Worm (Caenorhabditis elegans) whole organism, L2 larva: ENCODE data around the gene F46B6.6.

Experiments used
- C34F6.9 ChIP-seq: fragments of 150-350 bp; optimal IDR thresholded peaks from 2 replicates; lab custom pipeline; 2014; ENCODE audit warnings: missing biosample characterization, missing genetic modification characterization
- F13H6.1 ChIP-seq: sonication (generic microtip); optimal IDR thresholded peaks from 2 replicates; lab custom pipeline; 2016; ENCODE audit warnings: missing genetic modification characterization, missing compliant biosample characterization
- R02D3.7 ChIP-seq: fragments of 150-350 bp; optimal IDR thresholded peaks from 2 replicates; lab custom pipeline; 2014; ENCODE audit warnings: missing biosample characterization, missing genetic modification characterization
- ZK546.5 ChIP-seq: sonication (generic microtip); optimal IDR thresholded peaks from 2 replicates; lab custom pipeline; 2017; ENCODE audit warnings: missing biosample characterization, missing genetic modification characterization
- alr-1 ChIP-seq: fragments of 150-350 bp; optimal IDR thresholded peaks from 2 replicates; lab custom pipeline; 2014; ENCODE audit warnings: missing biosample characterization, missing genetic modification characterization
- aly-2 ChIP-seq: fragments of 150-350 bp; optimal IDR thresholded peaks from 2 replicates; lab custom pipeline; 2014; ENCODE audit warnings: missing biosample characterization, missing genetic modification characterization
- ama-1 ChIP-seq: fragments of 150-350 bp; optimal IDR thresholded peaks from 2 replicates; lab custom pipeline; 2018; ENCODE audit warnings: inconsistent platforms
- blmp-1 ChIP-seq: sonication (generic microtip); optimal IDR thresholded peaks from 2 replicates; lab custom pipeline; 2017; ENCODE audit warnings: missing genetic modification characterization, mild to moderate bottlenecking, missing compliant biosample characterization, antibody characterized with exemption, moderate library complexity; ENCODE audit not compliant: insufficient read depth
- ceh-16 ChIP-seq: fragments of 150-350 bp; optimal IDR thresholded peaks from 2 replicates; lab custom pipeline; 2014; ENCODE audit warnings: missing biosample characterization, missing genetic modification characterization
- crh-2 ChIP-seq: sonication (generic microtip); optimal IDR thresholded peaks from 2 replicates; lab custom pipeline; 2017; ENCODE audit warnings: missing biosample characterization, missing genetic modification characterization
- dmd-4 ChIP-seq: sonication (generic microtip); optimal IDR thresholded peaks from 2 replicates; lab custom pipeline; 2017; ENCODE audit warnings: missing biosample characterization, missing genetic modification characterization
- egl-27 ChIP-seq: sonication (generic microtip); optimal IDR thresholded peaks from 3 replicates; lab custom pipeline; 2017; ENCODE audit warnings: missing biosample characterization, missing genetic modification reagents, missing genetic modification characterization
- elt-1 ChIP-seq: fragments of 150-350 bp; optimal IDR thresholded peaks from 2 replicates; lab custom pipeline; 2014; ENCODE audit warnings: missing biosample characterization, missing genetic modification characterization
- elt-3 ChIP-seq: sonication (generic microtip); optimal IDR thresholded peaks from 2 replicates; lab custom pipeline; 2017; ENCODE audit warnings: missing biosample characterization, missing genetic modification characterization
- fos-1 ChIP-seq: fragments of 150-350 bp; optimal IDR thresholded peaks from 2 replicates; lab custom pipeline; 2014; ENCODE audit warnings: missing biosample characterization, missing genetic modification characterization
- gmeb-1 ChIP-seq: fragments of 150-350 bp; optimal IDR thresholded peaks from 2 replicates; lab custom pipeline; 2014; ENCODE audit warnings: missing biosample characterization, missing genetic modification characterization
- lin-11 ChIP-seq: fragments of 150-350 bp; sonication (generic microtip); optimal IDR thresholded peaks from 2 replicates; lab custom pipeline; 2014; ENCODE audit warnings: missing biosample characterization, missing genetic modification characterization, inconsistent platforms, mixed read lengths
- lin-13 ChIP-seq: fragments of 150-350 bp; optimal IDR thresholded peaks from 2 replicates; lab custom pipeline; 2014; ENCODE audit warnings: missing biosample characterization, missing genetic modification reagents, missing genetic modification characterization
- lin-39 ChIP-seq: fragments of 150-350 bp; optimal IDR thresholded peaks from 2 replicates; lab custom pipeline; 2014; ENCODE audit warnings: missing biosample characterization, missing genetic modification reagents, missing genetic modification characterization
- mab-5 ChIP-seq: fragments of 150-350 bp; optimal IDR thresholded peaks from 2 replicates; lab custom pipeline; 2014; ENCODE audit warnings: missing biosample characterization, missing genetic modification characterization
- mbf-1 ChIP-seq: sonication (generic microtip); optimal IDR thresholded peaks from 2 replicates; lab custom pipeline; 2017; ENCODE audit warnings: missing biosample characterization, missing genetic modification characterization
- mdl-1 ChIP-seq, 2 experiments: fragments of 150-350 bp in 1 of 2; sonication (generic microtip) in 1 of 2; optimal IDR thresholded peaks; 2 replicates each; lab custom pipeline; 2017; ENCODE audit warnings: missing biosample characterization in 2 of 2, missing genetic modification characterization in 2 of 2
- nhr-10 ChIP-seq: sonication (generic microtip); optimal IDR thresholded peaks from 2 replicates; lab custom pipeline; 2017; ENCODE audit warnings: missing biosample characterization, missing genetic modification characterization
- nhr-11 ChIP-seq: fragments of 150-350 bp; optimal IDR thresholded peaks from 2 replicates; lab custom pipeline; 2014; ENCODE audit warnings: missing biosample characterization, missing genetic modification characterization
- nhr-12 ChIP-seq: fragments of 150-350 bp; optimal IDR thresholded peaks from 2 replicates; lab custom pipeline; 2014; ENCODE audit warnings: missing biosample characterization, missing genetic modification characterization
- nhr-129 ChIP-seq: fragments of 150-350 bp; optimal IDR thresholded peaks from 2 replicates; lab custom pipeline; 2014; ENCODE audit warnings: missing biosample characterization, missing genetic modification characterization
- nhr-21 ChIP-seq: fragments of 150-350 bp; optimal IDR thresholded peaks from 2 replicates; lab custom pipeline; 2014; ENCODE audit warnings: missing biosample characterization, missing genetic modification characterization
- nhr-23 ChIP-seq: fragments of 150-350 bp; optimal IDR thresholded peaks from 2 replicates; lab custom pipeline; 2014; ENCODE audit warnings: missing biosample characterization, missing genetic modification reagents, missing genetic modification characterization
- nhr-237 ChIP-seq: fragments of 150-350 bp; optimal IDR thresholded peaks from 2 replicates; lab custom pipeline; 2014; ENCODE audit warnings: missing biosample characterization, missing genetic modification characterization
- nhr-25 ChIP-seq: fragments of 150-350 bp; sonication (generic microtip); optimal IDR thresholded peaks from 3 replicates; lab custom pipeline; 2014; ENCODE audit warnings: missing biosample characterization, missing genetic modification characterization
- nhr-6 ChIP-seq: fragments of 150-350 bp; optimal IDR thresholded peaks from 2 replicates; lab custom pipeline; 2014; ENCODE audit warnings: missing biosample characterization, missing genetic modification characterization
- nhr-77 ChIP-seq: fragments of 150-350 bp; optimal IDR thresholded peaks from 2 replicates; lab custom pipeline; 2014; ENCODE audit warnings: missing biosample characterization, missing genetic modification characterization
- peb-1 ChIP-seq: fragments of 150-350 bp; optimal IDR thresholded peaks from 2 replicates; lab custom pipeline; 2014; ENCODE audit warnings: missing biosample characterization, missing genetic modification characterization
- sem-4 ChIP-seq: fragments of 150-350 bp; optimal IDR thresholded peaks from 2 replicates; lab custom pipeline; 2014; ENCODE audit warnings: missing biosample characterization, missing genetic modification reagents, missing genetic modification characterization
- skn-1 ChIP-seq: sonication (generic microtip); optimal IDR thresholded peaks from 2 replicates; lab custom pipeline; 2017; ENCODE audit warnings: missing biosample characterization, missing genetic modification characterization
- sma-3 ChIP-seq: sonication (generic microtip); optimal IDR thresholded peaks from 2 replicates; lab custom pipeline; 2016; ENCODE audit warnings: missing genetic modification reagents, missing genetic modification characterization, missing compliant biosample characterization
- sma-9 ChIP-seq, 2 experiments: fragments of 150-350 bp in 1 of 2; sonication (generic microtip) in 1 of 2; optimal IDR thresholded peaks; 2 replicates each; lab custom pipeline; 2014 to 2016; ENCODE audit warnings: missing genetic modification characterization in 2 of 2, mild to moderate bottlenecking in 1 of 2, missing biosample characterization in 1 of 2, missing compliant biosample characterization in 1 of 2, missing genetic modification reagents in 1 of 2, moderate library complexity in 1 of 2
- snpc-4 ChIP-seq: fragments of 150-350 bp; optimal IDR thresholded peaks from 2 replicates; lab custom pipeline; 2014; ENCODE audit warnings: missing biosample characterization, missing genetic modification characterization
- unc-55 ChIP-seq: fragments of 150-350 bp; sonication (generic microtip); optimal IDR thresholded peaks from 3 replicates; lab custom pipeline; 2014; ENCODE audit warnings: missing biosample characterization, missing genetic modification reagents, missing genetic modification characterization
- zag-1 ChIP-seq: fragments of 150-350 bp; optimal IDR thresholded peaks from 2 replicates; lab custom pipeline; 2014; ENCODE audit warnings: missing biosample characterization, missing genetic modification characterization
- ztf-11 ChIP-seq: sonication (generic microtip); optimal IDR thresholded peaks from 2 replicates; lab custom pipeline; 2017; ENCODE audit warnings: missing biosample characterization, missing genetic modification characterization
- ztf-4 ChIP-seq: fragments of 150-350 bp; optimal IDR thresholded peaks from 2 replicates; lab custom pipeline; 2014; ENCODE audit warnings: missing biosample characterization, missing genetic modification characterization

Gene F46B6.6

ce11 chrV:9786721-9787131, at the start of gene F46B6.6:
Gene F46B6.6, minus strand, starts transcription at chrV:9786868.
- TF ChIP-seq peb-1 (tag; lab: Kevin White, UChicago) (no peak), lin-13 (GFP tag; lab: Kevin White, UChicago) (no peak), skn-1 (no peak), F13H6.1 (peak; percentile 6), crh-2 (tag; lab: Kevin White, UChicago) (no peak), ama-1 (lab: Kevin White, UChicago) (peak; percentile 82), R02D3.7 (tag; lab: Kevin White, UChicago) (no peak), ZK546.5 (tag; lab: Kevin White, UChicago) (no peak), ztf-11 (tag; lab: Kevin White, UChicago) (no peak), lin-11 (tag; lab: Kevin White, UChicago) (no peak), alr-1 (tag; lab: Kevin White, UChicago) (no peak), gmeb-1 (tag; lab: Kevin White, UChicago) (no peak), nhr-11 (tag; lab: Kevin White, UChicago) (no peak), mbf-1 (tag; lab: Kevin White, UChicago) (no peak), elt-1 (tag; lab: Kevin White, UChicago) (no peak), nhr-6 (tag; lab: Kevin White, UChicago) (no peak), lin-39 (no peak), zag-1 (tag; lab: Kevin White, UChicago) (no peak), sem-4 (tag; lab: Kevin White, UChicago) (no peak), nhr-23 (tag; lab: Kevin White, UChicago) (no peak), fos-1 (tag; lab: Kevin White, UChicago) (no peak), sma-3 (no peak), nhr-10 (no peak), nhr-237 (tag; lab: Kevin White, UChicago) (no peak), C34F6.9 (tag; lab: Kevin White, UChicago) (no peak), elt-3 (tag; lab: Kevin White, UChicago) (no peak), egl-27 (tag; lab: Kevin White, UChicago) (no peak), nhr-25 (tag; lab: Kevin White, UChicago) (peak; percentile 39), mab-5 (no peak), blmp-1 (tag; lab: Kevin White, UChicago) (no peak), sma-9 (GFP tag; optimal IDR thresholded peaks at IDR 0.05; lab: Kevin White, UChicago) (no peak), sma-9 (tag; optimal IDR thresholded peaks at IDR 0.05; lab: Kevin White, UChicago) (no peak), nhr-77 (no peak), snpc-4 (no peak), nhr-129 (peak; percentile 6), ceh-16 (tag; lab: Kevin White, UChicago) (no peak)

- no peak for TF ChIP-seq nhr-12 (tag; lab: Kevin White, UChicago)
- TF ChIP-seq crh-2 (tag; lab: Kevin White, UChicago): no peak
- no peak for TF ChIP-seq sem-4 (tag; lab: Kevin White, UChicago)
- TF ChIP-seq blmp-1 (tag; lab: Kevin White, UChicago): no peak
- TF ChIP-seq C34F6.9 (tag; lab: Kevin White, UChicago): no peak
- no peak for TF ChIP-seq elt-3 (tag; lab: Kevin White, UChicago)
- TF ChIP-seq sma-9 (GFP tag; optimal IDR thresholded peaks at IDR 0.05; lab: Kevin White, UChicago): no peak
- no peak for TF ChIP-seq sma-9 (tag; optimal IDR thresholded peaks at IDR 0.05; lab: Kevin White, UChicago)
- no peak for TF ChIP-seq alr-1 (tag; lab: Kevin White, UChicago)
These were observed 49.3 kb upstream of the F46B6.6 start, which contains the start of gene sru-38 for ce11 chrV:9835945-9836344. Gene sru-38, minus strand, starts transcription at chrV:9836045.

DNA sequence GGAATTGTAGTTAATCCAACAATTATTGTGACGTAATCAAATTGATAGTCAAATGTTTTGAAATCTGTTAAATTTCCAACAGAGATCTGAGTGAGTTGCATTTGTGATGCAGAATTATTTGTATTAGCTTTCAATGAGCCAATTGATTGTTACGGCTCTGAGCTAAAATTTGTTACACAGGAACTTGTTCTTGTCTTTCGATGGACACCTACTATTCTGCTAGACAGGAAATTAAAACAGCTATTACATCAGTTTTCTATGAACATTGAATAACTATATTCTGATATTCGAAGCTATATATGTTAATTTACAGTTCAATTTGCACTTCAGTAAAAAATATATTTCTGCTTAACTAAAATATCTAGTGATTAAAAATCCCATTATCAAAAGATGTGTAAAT, 47.2 kb upstream of the F46B6.6 start, which contains the start of gene sru-40:
sru-40 (minus strand) TSS at position 101 of the 400 bp plus-strand sequence.
- TF ChIP-seq nhr-11 (tag; lab: Kevin White, UChicago): no peak
- TF ChIP-seq fos-1 (tag; lab: Kevin White, UChicago): no peak
- TF ChIP-seq ztf-4 (tag; lab: Kevin White, UChicago): no peak
- TF ChIP-seq nhr-21 (tag; lab: Kevin White, UChicago): no peak
- TF ChIP-seq unc-55 (GFP tag; lab: Kevin White, UChicago): no peak
- no peak for TF ChIP-seq F13H6.1
- no peak for TF ChIP-seq dmd-4 (tag; lab: Kevin White, UChicago)
- TF ChIP-seq blmp-1 (tag; lab: Kevin White, UChicago): no peak
- TF ChIP-seq sma-3: no peak
- no peak for TF ChIP-seq gmeb-1 (tag; lab: Kevin White, UChicago)
- no peak for TF ChIP-seq alr-1 (tag; lab: Kevin White, UChicago)
- no peak for TF ChIP-seq mbf-1 (tag; lab: Kevin White, UChicago)
- TF ChIP-seq aly-2 (tag; lab: Kevin White, UChicago): no peak
- no peak for TF ChIP-seq nhr-6 (tag; lab: Kevin White, UChicago)
- no peak for TF ChIP-seq egl-27 (tag; lab: Kevin White, UChicago)
- no peak for TF ChIP-seq zag-1 (tag; lab: Kevin White, UChicago)
- TF ChIP-seq mdl-1 (tag; optimal IDR thresholded peaks at IDR 0.05; lab: Kevin White, UChicago): no peak
- no peak for TF ChIP-seq nhr-12 (tag; lab: Kevin White, UChicago)
- no peak for TF ChIP-seq ceh-16 (tag; lab: Kevin White, UChicago)
